Fruit fly (Drosophila melanogaster) Kc167 (cell line): ENCODE data around the gene CG42541.

Experiments used
- Myc ChIP-seq: fragments of >200 bp; optimal IDR thresholded peaks from 2 replicates; lab custom pipeline; 2017; ENCODE audit warnings: missing external identifiers
- Sin3A ChIP-seq: fragments of >200 bp; optimal IDR thresholded peaks from 2 replicates; lab custom pipeline; 2018; ENCODE audit warnings: missing external identifiers
- h ChIP-seq: fragments of >200 bp; optimal IDR thresholded peaks from 3 replicates; lab custom pipeline; 2018; ENCODE audit warnings: missing external identifiers
- insv ChIP-seq: fragments of >200 bp; optimal IDR thresholded peaks from 3 replicates; lab custom pipeline; 2018; ENCODE audit warnings: missing external identifiers
- psq ChIP-seq: fragments of >200 bp; optimal IDR thresholded peaks from 2 replicates; lab custom pipeline; 2017; ENCODE audit warnings: missing external identifiers
- ttk ChIP-seq: sonication (Bioruptor generic); optimal IDR thresholded peaks from 2 replicates; lab custom pipeline; 2017; ENCODE audit warnings: missing external identifiers

The CG42541 gene

dm6 chrX:3928520-3928919 is 1.9 kb downstream of the CG42541 start:
- TF ChIP-seq psq (no peak), Sin3A (lab: Kevin White, UChicago) (no peak), h (no peak), insv (lab: Kevin White, UChicago) (no peak), ttk (no peak), Myc (lab: Kevin White, UChicago) (no peak)

- no peak for TF ChIP-seq Myc (lab: Kevin White, UChicago)
- TF ChIP-seq ttk = no peak
- no peak for TF ChIP-seq Sin3A (lab: Kevin White, UChicago)
- no peak for TF ChIP-seq insv (lab: Kevin White, UChicago)
- no peak for TF ChIP-seq h
- TF ChIP-seq psq = no peak
Observed at dm6 chrX:3901926-3902325, 28.5 kb downstream of the CG42541 start.

- TF ChIP-seq insv (lab: Kevin White, UChicago) (no peak), ttk (no peak), h (no peak), Sin3A (lab: Kevin White, UChicago) (no peak), psq (no peak), Myc (lab: Kevin White, UChicago) (no peak)
Observed at dm6 chrX:3887606-3888216, 42.7 kb downstream of the CG42541 start.

- TF ChIP-seq Sin3A (lab: Kevin White, UChicago) = no peak
- no peak for TF ChIP-seq ttk
- no peak for TF ChIP-seq Myc (lab: Kevin White, UChicago)
- TF ChIP-seq psq = no peak
- no peak for TF ChIP-seq h
- no peak for TF ChIP-seq insv (lab: Kevin White, UChicago)
Observed at dm6 chrX:3886751-3887150, 43.6 kb downstream of the CG42541 start.

dm6 chrX:3883904-3884303 is 46.5 kb downstream of the CG42541 start, which contains the start of gene CG15239:
Gene CG15239, plus strand, starts transcription at chrX:3884168.
- TF ChIP-seq Sin3A (lab: Kevin White, UChicago) (no peak), insv (lab: Kevin White, UChicago) (no peak), ttk (no peak), h (no peak), psq (no peak), Myc (lab: Kevin White, UChicago) (no peak)

- TF ChIP-seq h (no peak), psq (no peak), insv (lab: Kevin White, UChicago) (no peak), Myc (lab: Kevin White, UChicago) (no peak), Sin3A (lab: Kevin White, UChicago) (no peak), ttk (no peak)
Observed at dm6 chrX:3880645-3881316, 49.6 kb downstream of the CG42541 start, which contains the start of gene VhaAC39-1. Gene VhaAC39-1, plus strand, starts transcription at chrX:3880748.

- no peak for TF ChIP-seq psq
Observed at dm6 chrX:3874949-3875348, 55.4 kb downstream of the CG42541 start.

dm6 chrX:3874452-3874851 is 55.9 kb downstream of the CG42541 start:
- no peak for TF ChIP-seq Myc (lab: Kevin White, UChicago)
- no peak for TF ChIP-seq ttk
- TF ChIP-seq h = no peak
- no peak for TF ChIP-seq insv (lab: Kevin White, UChicago)

- TF ChIP-seq Sin3A (lab: Kevin White, UChicago) = no peak
Observed at dm6 chrX:3871889-3872409, 58.4 kb downstream of the CG42541 start, which contains the start of gene yin. Gene yin, minus strand, starts transcription at chrX:3871939.

- no peak for TF ChIP-seq Myc (lab: Kevin White, UChicago)
- TF ChIP-seq h = no peak
- no peak for TF ChIP-seq insv (lab: Kevin White, UChicago)
- no peak for TF ChIP-seq ttk
- TF ChIP-seq Sin3A (lab: Kevin White, UChicago) = no peak
- TF ChIP-seq psq = no peak
Observed at dm6 chrX:3870577-3870976, 59.8 kb downstream of the CG42541 start.

dm6 chrX:3869092-3869491 is 61.3 kb downstream of the CG42541 start:
- TF ChIP-seq insv (lab: Kevin White, UChicago) (no peak), ttk (no peak), Myc (lab: Kevin White, UChicago) (no peak), Sin3A (lab: Kevin White, UChicago) (no peak), psq (no peak), h (no peak)

dm6 chrX:3868456-3869023 is 61.8 kb downstream of the CG42541 start, which contains the start of gene CG2930:
Gene CG2930, plus strand, starts transcription at chrX:3868973.
- TF ChIP-seq Sin3A (lab: Kevin White, UChicago) (no peak), psq (no peak), Myc (lab: Kevin White, UChicago) (no peak), h (no peak), insv (lab: Kevin White, UChicago) (no peak), ttk (no peak)

- TF ChIP-seq h (no peak), Sin3A (lab: Kevin White, UChicago) (no peak), Myc (lab: Kevin White, UChicago) (no peak), psq (no peak), insv (lab: Kevin White, UChicago) (no peak), ttk (no peak)
Observed at dm6 chrX:3867782-3868181, 62.6 kb downstream of the CG42541 start.
